Worm (Caenorhabditis elegans): Measurements from ENCODE around the gene cln-3.3.
A peak's percentile ranks its signal among the peaks of the same experiment; 100 is the strongest.
"Not testable (repeated sequence)": the region's sequence is repeated elsewhere in the genome, so short reads cannot be mapped to it uniquely, and the experiment has no call there.

The cln-3.3 gene

DNA sequence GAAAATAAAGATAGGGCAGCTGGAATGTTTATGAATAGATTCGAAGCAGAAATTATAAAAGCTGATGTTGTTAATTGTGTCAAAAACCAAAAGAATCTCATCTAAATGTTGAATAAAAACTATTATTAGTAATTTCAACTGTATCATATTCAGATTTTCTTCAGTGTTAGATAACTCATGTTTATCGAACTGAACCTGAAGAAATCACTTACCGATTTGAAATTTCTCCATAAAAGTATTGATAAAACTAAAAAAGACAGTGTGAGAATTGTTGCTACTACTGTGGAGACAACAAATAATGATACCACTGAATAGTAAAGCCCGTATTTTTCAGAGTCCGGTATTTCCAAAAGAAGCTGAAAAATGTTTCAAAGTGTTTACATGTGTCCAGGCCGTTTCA is 39.3 kb downstream of the cln-3.3 start, which contains the start of gene ZC196.8:
ZC196.8 (minus strand) TSS at position 101 of the 400 bp plus-strand sequence.
- TF ChIP-seq mbf-1, nhr-129, ZK546.5 (tag; optimal IDR thresholded peaks at IDR 0.05): not testable (repeated sequence)

ce11 chrV:8726228-8726627 is 43.4 kb downstream of the cln-3.3 start, which contains the start of gene droe-8:
Gene droe-8, plus strand, starts transcription at chrV:8726528.
- not testable (repeated sequence) for TF ChIP-seq elt-3 (tag; optimal IDR thresholded peaks at IDR 0.05); lin-13 (GFP tag; optimal IDR thresholded peaks at IDR 0.05); unc-55 (GFP tag; optimal IDR thresholded peaks at IDR 0.05)

ce11 chrV:8727077-8727476 is 44.2 kb downstream of the cln-3.3 start, which contains the start of gene ZC196.9:
Gene ZC196.9, minus strand, starts transcription at chrV:8727177.
- TF ChIP-seq sma-9 (GFP tag; optimal IDR thresholded peaks at IDR 0.05) (no peak), sma-9 (tag; optimal IDR thresholded peaks at IDR 0.05) (no peak), nhr-21 (tag; optimal IDR thresholded peaks at IDR 0.05) (no peak), nhr-129 (tag; optimal IDR thresholded peaks at IDR 0.05) (no peak), ceh-16 (tag; optimal IDR thresholded peaks at IDR 0.05) (no peak), egl-27 (tag; optimal IDR thresholded peaks at IDR 0.05) (no peak), mdl-1 (tag; optimal IDR thresholded peaks at IDR 0.05) (no peak), nhr-77 (tag; optimal IDR thresholded peaks at IDR 0.05) (no peak), mab-5 (tag; optimal IDR thresholded peaks at IDR 0.05) (no peak), lin-39 (tag; optimal IDR thresholded peaks at IDR 0.05) (no peak), aly-2 (tag; optimal IDR thresholded peaks at IDR 0.05) (no peak), ama-1 (optimal IDR thresholded peaks at IDR 0.05) (no peak)

DNA sequence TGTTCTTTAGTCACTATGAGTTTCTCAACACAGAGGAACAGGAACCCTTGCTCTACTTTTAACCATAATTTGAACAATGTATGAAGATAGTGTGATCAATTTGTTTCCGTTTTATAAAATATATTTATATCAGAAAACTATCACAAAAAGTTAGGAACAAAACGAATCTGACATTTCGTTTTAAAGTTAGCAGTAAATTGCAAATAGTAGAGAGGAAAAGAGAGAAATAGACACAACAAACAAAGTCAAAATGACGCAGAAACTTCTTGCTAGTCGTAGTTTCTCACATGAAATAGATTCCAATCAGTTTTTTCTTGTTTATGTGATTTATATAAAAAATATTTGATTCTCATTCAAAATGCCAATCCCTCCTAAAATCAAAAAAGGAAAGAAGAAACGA is 46.2 kb downstream of the cln-3.3 start, which contains the start of gene ZC196.5:
ZC196.5 (plus strand) TSS at position 301 of the 400 bp plus-strand sequence.
- TF ChIP-seq Y55F3AM.14 (GFP tag; optimal IDR thresholded peaks at IDR 0.05): no peak
- no peak for TF ChIP-seq crh-2 (tag; optimal IDR thresholded peaks at IDR 0.05)
- TF ChIP-seq nhr-21 (tag; optimal IDR thresholded peaks at IDR 0.05): no peak
- no peak for TF ChIP-seq R02D3.7 (tag; optimal IDR thresholded peaks at IDR 0.05)
- no peak for TF ChIP-seq elt-1 (tag; optimal IDR thresholded peaks at IDR 0.05)
- no peak for TF ChIP-seq sem-4 (tag; optimal IDR thresholded peaks at IDR 0.05)
- TF ChIP-seq unc-39 (tag; optimal IDR thresholded peaks at IDR 0.05): no peak
- TF ChIP-seq C34F6.9 (tag; optimal IDR thresholded peaks at IDR 0.05): no peak

ce11 chrV:8730991-8731390 is 48.1 kb downstream of the cln-3.3 start:
- TF ChIP-seq ztf-11 (tag; optimal IDR thresholded peaks at IDR 0.05): no peak
- no peak for TF ChIP-seq peb-1 (tag; optimal IDR thresholded peaks at IDR 0.05)
- peak; percentile 20 for TF ChIP-seq fos-1 (tag; optimal IDR thresholded peaks at IDR 0.05)
- no peak for TF ChIP-seq nhr-25 (tag; optimal IDR thresholded peaks at IDR 0.05)

DNA sequence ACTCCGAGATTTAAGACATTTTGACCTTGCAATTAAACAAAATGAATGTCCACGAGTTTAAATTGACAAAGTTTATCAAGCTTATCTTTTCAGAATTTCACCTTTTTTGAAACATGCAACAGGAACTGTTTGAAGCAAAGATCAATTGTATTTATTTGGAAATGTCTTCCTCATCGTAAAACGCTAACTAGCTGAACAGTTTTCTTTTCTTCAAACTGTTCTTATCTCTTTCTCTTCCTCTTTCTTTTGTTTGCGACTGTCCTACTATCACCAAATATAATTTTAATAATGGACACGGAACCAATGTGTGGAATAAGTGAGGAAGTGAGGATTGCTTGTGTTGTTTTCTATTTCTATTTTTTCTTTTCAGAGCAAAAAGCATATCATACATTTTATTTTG is 50.1 kb downstream of the cln-3.3 start, which contains the start of gene ZC196.4:
ZC196.4 (plus strand) TSS at position 173 of the 400 bp plus-strand sequence.
- TF ChIP-seq fos-1 (tag; optimal IDR thresholded peaks at IDR 0.05) (peak; percentile 45), nhr-21 (tag; optimal IDR thresholded peaks at IDR 0.05) (no peak), ztf-11 (tag; optimal IDR thresholded peaks at IDR 0.05) (no peak)
